Worm (Caenorhabditis elegans): ENCODE results near the gene tut-1.

- TF ChIP-seq tbx-11 (GFP tag; IDR thresholded peaks at IDR 0.05), result no peak
- no peak for TF ChIP-seq sea-1 (GFP tag; conservative IDR thresholded peaks at IDR 0.05)
- TF ChIP-seq ama-1 (optimal IDR thresholded peaks at IDR 0.05), result no peak
- no peak for TF ChIP-seq hmg-4 (GFP tag; optimal IDR thresholded peaks at IDR 0.05)
- TF ChIP-seq flt-1 (GFP tag; IDR thresholded peaks at IDR 0.05), result no peak
- no peak for TF ChIP-seq hmbx-1 (tag; optimal IDR thresholded peaks at IDR 0.05)
- no peak for TF ChIP-seq aly-1 (tag; optimal IDR thresholded peaks at IDR 0.05)
- TF ChIP-seq B0310.2 (tag; optimal IDR thresholded peaks at IDR 0.05), result no peak
- no peak for TF ChIP-seq ceh-36 (tag; optimal IDR thresholded peaks at IDR 0.05)
- no peak for TF ChIP-seq tbx-37 (GFP tag; conservative IDR thresholded peaks at IDR 0.05)
- TF ChIP-seq scrt-1 (GFP tag; IDR thresholded peaks at IDR 0.05), result no peak
- no peak for TF ChIP-seq F13C5.2 (tag; optimal IDR thresholded peaks at IDR 0.05)
- no peak for TF ChIP-seq ceh-13 (GFP tag; optimal IDR thresholded peaks at IDR 0.05)
Measured at ce11 chrIV:164777-165176, 43.3 kb upstream of the tut-1 start, which contains the start of gene cutl-24.
